Worm (Caenorhabditis elegans) whole organism, young adult: ENCODE data around the gene Y39E4B.11.
A peak's percentile ranks its signal among the peaks of the same experiment; 100 is the strongest.

ENCODE experiments used
- B0261.1 ChIP-seq: sonication (generic microtip); optimal IDR thresholded peaks from 2 replicates; lab custom pipeline; 2016; ENCODE audit warnings: mild to moderate bottlenecking, missing genetic modification characterization, moderate library complexity, missing compliant biosample characterization
- C06A6.2 ChIP-seq: fragments of 200-800 bp; sonication (Bioruptor generic); conservative IDR thresholded peaks from 2 replicates; pipeline ENCODE4 v1.3.6; 2022; ENCODE audit warnings: missing genetic modification characterization, missing compliant biosample characterization
- C17E4.6 ChIP-seq: fragments of 200-800 bp; sonication (Bioruptor generic); IDR thresholded peaks from 2 replicates; pipeline ENCODE4 v1.3.6; 2022; ENCODE audit warnings: missing genetic modification reagents, missing genetic modification characterization, missing compliant biosample characterization
- F22D6.2 ChIP-seq: sonication (generic microtip); optimal IDR thresholded peaks from 2 replicates; lab custom pipeline; 2016; ENCODE audit warnings: mild to moderate bottlenecking, missing genetic modification characterization, missing compliant biosample characterization
- F23B12.7 ChIP-seq: sonication (generic microtip); optimal IDR thresholded peaks from 2 replicates; lab custom pipeline; 2017; ENCODE audit warnings: missing genetic modification characterization, mild to moderate bottlenecking, missing compliant biosample characterization, antibody characterized with exemption, moderate library complexity; ENCODE audit not compliant: insufficient read depth
- F33H1.4 ChIP-seq: fragments of 200-800 bp; sonication (Bioruptor generic); IDR thresholded peaks from 2 replicates; pipeline ENCODE4 v1.3.6; 2022; ENCODE audit warnings: missing genetic modification reagents, missing genetic modification characterization, missing compliant biosample characterization
- F39B2.1 ChIP-seq: fragments of 200-800 bp; sonication (Bioruptor generic); IDR thresholded peaks from 2 replicates; pipeline ENCODE4 v1.3.6; 2022; ENCODE audit warnings: missing genetic modification reagents, missing genetic modification characterization, missing compliant biosample characterization
- F49E8.2 ChIP-seq: sonication (generic microtip); optimal IDR thresholded peaks from 3 replicates; lab custom pipeline; 2017; ENCODE audit warnings: missing genetic modification characterization, mild to moderate bottlenecking, missing compliant biosample characterization, antibody characterized with exemption, moderate library complexity; ENCODE audit not compliant: insufficient read depth
- F57C9.4 ChIP-seq: sonication (generic microtip); optimal IDR thresholded peaks from 2 replicates; lab custom pipeline; 2017; ENCODE audit warnings: mild to moderate bottlenecking, missing genetic modification characterization, missing compliant biosample characterization
- Y67H2A.10 ChIP-seq: fragments of 200-800 bp; sonication (Bioruptor generic); conservative IDR thresholded peaks from 2 replicates; pipeline ENCODE4 v1.3.6; 2022; ENCODE audit warnings: missing genetic modification reagents, missing genetic modification characterization, missing compliant biosample characterization
- Y79H2A.3 ChIP-seq: fragments of 200-800 bp; sonication (Bioruptor generic); conservative IDR thresholded peaks from 2 replicates; pipeline ENCODE4 v1.3.6; 2022; ENCODE audit warnings: missing genetic modification reagents, missing genetic modification characterization, missing compliant biosample characterization
- aptf-3 ChIP-seq: fragments of 200-800 bp; sonication (Bioruptor generic); IDR thresholded peaks from 2 replicates; pipeline ENCODE4 v1.3.6; 2022; ENCODE audit warnings: missing genetic modification characterization, missing compliant biosample characterization
- attf-3 ChIP-seq: fragments of 200-800 bp; sonication (Bioruptor generic); conservative IDR thresholded peaks from 2 replicates; pipeline ENCODE4 v1.3.6; 2022; ENCODE audit warnings: missing genetic modification reagents, missing genetic modification characterization, missing compliant biosample characterization
- attf-5 ChIP-seq: fragments of 200-800 bp; sonication (Bioruptor generic); optimal IDR thresholded peaks from 2 replicates; lab custom pipeline; 2018; ENCODE audit warnings: mild to moderate bottlenecking, missing genetic modification characterization, missing compliant biosample characterization
- ceh-100 ChIP-seq: fragments of 200-800 bp; sonication (Bioruptor generic); IDR thresholded peaks from 2 replicates; pipeline ENCODE4 v1.3.6; 2022; ENCODE audit warnings: missing genetic modification reagents, missing genetic modification characterization, missing compliant biosample characterization
- ceh-27 ChIP-seq: fragments of 200-800 bp; sonication (Bioruptor generic); optimal IDR thresholded peaks from 2 replicates; lab custom pipeline; 2018; ENCODE audit warnings: mild to moderate bottlenecking, missing genetic modification characterization, moderate library complexity, missing compliant biosample characterization
- ceh-79 ChIP-seq: sonication (generic microtip); optimal IDR thresholded peaks from 2 replicates; lab custom pipeline; 2017; ENCODE audit warnings: mild to moderate bottlenecking, missing genetic modification characterization, missing compliant biosample characterization
- chd-7 ChIP-seq: sonication (generic microtip); optimal IDR thresholded peaks from 2 replicates; lab custom pipeline; 2016; ENCODE audit warnings: mild to moderate bottlenecking, missing genetic modification characterization, moderate library complexity, missing compliant biosample characterization
- die-1 ChIP-seq: sonication (generic microtip); optimal IDR thresholded peaks from 2 replicates; lab custom pipeline; 2016; ENCODE audit warnings: missing genotype, mild to moderate bottlenecking, missing genetic modification characterization, missing compliant biosample characterization
- dpff-1 ChIP-seq: sonication (generic microtip); optimal IDR thresholded peaks from 2 replicates; lab custom pipeline; 2017; ENCODE audit warnings: mild to moderate bottlenecking, missing genetic modification characterization, missing compliant biosample characterization
- dpl-1 ChIP-seq: fragments of 150-350 bp; optimal IDR thresholded peaks from 2 replicates; lab custom pipeline; 2014; ENCODE audit warnings: missing biosample characterization, missing genetic modification reagents, missing genetic modification characterization
- ekl-4 ChIP-seq: fragments of 200-800 bp; sonication (Bioruptor generic); IDR thresholded peaks from 2 replicates; pipeline ENCODE4 v1.3.6; 2022; ENCODE audit warnings: missing genetic modification reagents, missing genetic modification characterization, missing compliant biosample characterization
- ets-4 ChIP-seq: fragments of 200-800 bp; sonication (Bioruptor generic); optimal IDR thresholded peaks from 2 replicates; lab custom pipeline; 2018; ENCODE audit warnings: mild to moderate bottlenecking, missing genetic modification characterization, missing compliant biosample characterization
- hmg-1.2 ChIP-seq: fragments of 200-800 bp; sonication (Bioruptor generic); IDR thresholded peaks from 2 replicates; pipeline ENCODE4 v1.3.6; 2022; ENCODE audit warnings: missing genetic modification reagents, missing genetic modification characterization, missing compliant biosample characterization
- hmg-20 ChIP-seq: fragments of 200-800 bp; sonication (Bioruptor generic); IDR thresholded peaks from 2 replicates; pipeline ENCODE4 v1.3.6; 2022; ENCODE audit warnings: missing genetic modification reagents, missing genetic modification characterization, missing compliant biosample characterization
- lag-1 ChIP-seq: fragments of 200-800 bp; sonication (Bioruptor generic); IDR thresholded peaks from 2 replicates; pipeline ENCODE4 v1.3.6; 2022; ENCODE audit warnings: missing genetic modification reagents, missing genetic modification characterization, missing compliant biosample characterization
- let-526 ChIP-seq: fragments of 200-800 bp; sonication (Bioruptor generic); IDR thresholded peaks from 2 replicates; pipeline ENCODE4 v1.3.6; 2022; ENCODE audit warnings: missing genetic modification reagents, missing genetic modification characterization, missing compliant biosample characterization
- let-607 ChIP-seq, 2 experiments: fragments of 200-800 bp in 1 of 2; sonication (Bioruptor generic) in 1 of 2; sonication (generic microtip) in 1 of 2; optimal IDR thresholded peaks; 2 replicates each; lab custom pipeline; 2016 to 2018; ENCODE audit warnings: mild to moderate bottlenecking in 2 of 2, missing compliant biosample characterization in 2 of 2, missing genetic modification characterization in 2 of 2, moderate library complexity in 2 of 2, missing genotype in 1 of 2
- lin-35 ChIP-seq, 3 experiments: fragments of 150-350 bp in 2 of 3; sonication (generic microtip) in 1 of 3; optimal IDR thresholded peaks; 2 replicates each; lab custom pipeline; 2014 to 2018; ENCODE audit warnings: missing biosample characterization in 3 of 3, missing genetic modification characterization in 3 of 3, missing genetic modification reagents in 3 of 3
- lsy-27 ChIP-seq: sonication (generic microtip); optimal IDR thresholded peaks from 2 replicates; lab custom pipeline; 2017; ENCODE audit warnings: missing genetic modification characterization, mild to moderate bottlenecking, missing compliant biosample characterization, antibody characterized with exemption, missing genotype, borderline replicate concordance; ENCODE audit not compliant: insufficient read depth
- madf-10 ChIP-seq: sonication (generic microtip); optimal IDR thresholded peaks from 2 replicates; lab custom pipeline; 2016; ENCODE audit warnings: mild to moderate bottlenecking, missing genetic modification characterization, missing compliant biosample characterization
- madf-6 ChIP-seq: fragments of 200-800 bp; sonication (Bioruptor generic); IDR thresholded peaks from 2 replicates; pipeline ENCODE4 v1.3.6; 2022; ENCODE audit warnings: missing genetic modification reagents, missing genetic modification characterization, missing compliant biosample characterization
- madf-8 ChIP-seq: fragments of 200-800 bp; sonication (Bioruptor generic); conservative IDR thresholded peaks from 2 replicates; pipeline ENCODE4 v1.3.6; 2022; ENCODE audit warnings: missing genetic modification reagents, missing genetic modification characterization, missing compliant biosample characterization
- mcd-1 ChIP-seq: fragments of 200-800 bp; sonication (Bioruptor generic); IDR thresholded peaks from 2 replicates; pipeline ENCODE4 v1.3.6; 2022; ENCODE audit warnings: missing genetic modification reagents, missing genetic modification characterization, missing compliant biosample characterization
- mel-28 ChIP-seq: sonication (generic microtip); optimal IDR thresholded peaks from 2 replicates; lab custom pipeline; 2016; ENCODE audit warnings: borderline replicate concordance, mild to moderate bottlenecking, missing genetic modification characterization, missing compliant biosample characterization
- nfyb-1 ChIP-seq: fragments of 200-800 bp; sonication (Bioruptor generic); IDR thresholded peaks from 2 replicates; pipeline ENCODE4 v1.3.6; 2022; ENCODE audit warnings: missing genetic modification reagents, missing genetic modification characterization, missing compliant biosample characterization
- nhr-27 ChIP-seq: fragments of 200-800 bp; sonication (Bioruptor generic); optimal IDR thresholded peaks from 2 replicates; lab custom pipeline; 2018; ENCODE audit warnings: mild to moderate bottlenecking, missing genetic modification characterization, moderate library complexity, missing compliant biosample characterization
- pha-4 ChIP-seq: fragments of 150-350 bp; sonication (generic microtip); optimal IDR thresholded peaks from 2 replicates; lab custom pipeline; 2014; ENCODE audit warnings: missing biosample characterization, missing genetic modification reagents, missing genetic modification characterization
- rcor-1 ChIP-seq: fragments of 200-800 bp; sonication (Bioruptor generic); IDR thresholded peaks from 2 replicates; pipeline ENCODE4 v1.3.6; 2022; ENCODE audit warnings: missing genetic modification reagents, missing genetic modification characterization, missing compliant biosample characterization
- rec-8 ChIP-seq, 2 experiments: sonication (generic microtip); optimal IDR thresholded peaks; 2 replicates each; lab custom pipeline; 2016; ENCODE audit warnings: mild to moderate bottlenecking in 2 of 2, missing genetic modification characterization in 2 of 2, missing genetic modification reagents in 2 of 2, missing genotype in 2 of 2, missing biosample characterization in 1 of 2, missing compliant biosample characterization in 1 of 2, moderate library complexity in 1 of 2
- repo-1 ChIP-seq: sonication (generic microtip); optimal IDR thresholded peaks from 2 replicates; lab custom pipeline; 2017; ENCODE audit warnings: mild to moderate bottlenecking, missing genetic modification characterization, missing compliant biosample characterization
- rpc-1 ChIP-seq, 2 experiments: fragments of 150-350 bp in 1 of 2; sonication (generic microtip) in 1 of 2; optimal IDR thresholded peaks; 2 replicates each; lab custom pipeline; 2014 to 2018; ENCODE audit warnings: missing biosample characterization in 1 of 2, missing genetic modification characterization in 1 of 2, missing genetic modification reagents in 1 of 2, missing genotype in 1 of 2
- snpc-1.1 ChIP-seq: sonication (generic microtip); optimal IDR thresholded peaks from 2 replicates; lab custom pipeline; 2017; ENCODE audit warnings: missing genetic modification characterization, mild to moderate bottlenecking, missing compliant biosample characterization, antibody characterized with exemption, moderate library complexity, missing genotype, missing genetic modification reagents; ENCODE audit not compliant: insufficient read depth
- tbx-9 ChIP-seq: sonication (generic microtip); optimal IDR thresholded peaks from 2 replicates; lab custom pipeline; 2016; ENCODE audit warnings: borderline replicate concordance, missing genetic modification characterization, inconsistent platforms, missing compliant biosample characterization
- ztf-3 ChIP-seq: fragments of 200-800 bp; sonication (Bioruptor generic); optimal IDR thresholded peaks from 2 replicates; lab custom pipeline; 2018; ENCODE audit warnings: mild to moderate bottlenecking, missing genetic modification characterization, missing compliant biosample characterization

Gene Y39E4B.11

ce11 chrIII:13204682-13205081 is at the start of gene Y39E4B.11:
Gene Y39E4B.11 (plus strand): TSS chrIII:13204982.
- TF ChIP-seq dpl-1 (GFP tag; lab: Kevin White, UChicago) (no peak), nfyb-1 (0 out of 2 replicates have a peak, but pooled peaks have one; percentile 34), ekl-4 (GFP tag; lab: Robert Waterston, UW) (no peak), ztf-3 (GFP tag; lab: Kevin White, UChicago) (no peak)

ce11 chrIII:13160636-13161035 is 44.1 kb upstream of the Y39E4B.11 start:
- TF ChIP-seq let-526 (no peak), madf-8 (GFP tag; lab: Robert Waterston, UW) (peak; percentile 74), lsy-27 (tag; lab: Kevin White, UChicago) (no peak), C17E4.6 (no peak), mel-28 (no peak), attf-3 (no peak; the same call in 1 of the 2 replicates), repo-1 (tag; lab: Kevin White, UChicago) (no peak), rec-8 (tag; optimal IDR thresholded peaks at IDR 0.05; lab: Kevin White, UChicago) (no peak), F49E8.2 (tag; lab: Kevin White, UChicago) (no peak), chd-7 (tag; lab: Kevin White, UChicago) (no peak), mcd-1 (peak; percentile 72), F57C9.4 (no peak), ceh-100 (GFP tag; lab: Robert Waterston, UW) (no peak), ets-4 (no peak), madf-6 (peak; percentile 80), nhr-27 (no peak), lag-1 (GFP tag; lab: Robert Waterston, UW) (no peak), die-1 (tag; lab: Kevin White, UChicago) (no peak), ceh-79 (tag; lab: Kevin White, UChicago) (no peak), let-607 (tag; optimal IDR thresholded peaks at IDR 0.05; lab: Kevin White, UChicago) (no peak), F22D6.2 (no peak), F39B2.1 (GFP tag; lab: Robert Waterston, UW) (no peak), ztf-3 (GFP tag; lab: Kevin White, UChicago) (no peak), pha-4 (no peak), dpff-1 (no peak), C06A6.2 (no peak), B0261.1 (tag; lab: Kevin White, UChicago) (no peak), rcor-1 (GFP tag; lab: Robert Waterston, UW) (no peak), lin-35 (GFP tag; optimal IDR thresholded peaks at IDR 0.05; lab: Kevin White, UChicago) (peak in 1 of 3 experiments; percentile 1), ceh-27 (GFP tag; lab: Kevin White, UChicago) (no peak), madf-10 (no peak), Y79H2A.3 (no peak), F33H1.4 (GFP tag; lab: Robert Waterston, UW) (0 out of 2 replicates have a peak, but pooled peaks have one; percentile 23), F23B12.7 (tag; lab: Kevin White, UChicago) (no peak), hmg-1.2 (GFP tag; lab: Robert Waterston, UW) (no peak), aptf-3 (GFP tag; lab: Robert Waterston, UW) (no peak), hmg-20 (GFP tag; lab: Robert Waterston, UW) (no peak), attf-5 (GFP tag; lab: Kevin White, UChicago) (peak; percentile 34), tbx-9 (no peak), rpc-1 (optimal IDR thresholded peaks at IDR 0.05; lab: Kevin White, UChicago) (no peak), rpc-1 (tag; optimal IDR thresholded peaks at IDR 0.05; lab: Kevin White, UChicago) (no peak), snpc-1.1 (tag; lab: Kevin White, UChicago) (no peak), Y67H2A.10 (no peak)
